Worm (Caenorhabditis elegans): ENCODE data around the gene Y59H11AR.10.

Gene Y59H11AR.10

ce11 chrIV:8570719-8571118 lies 32.3 kb upstream of the Y59H11AR.10 start:
- TF ChIP-seq tbp1 (GFP tag; optimal IDR thresholded peaks at IDR 0.05) (no peak), ztf-6 (GFP tag; IDR thresholded peaks at IDR 0.05) (no peak), nhr-80 (tag; optimal IDR thresholded peaks at IDR 0.05) (no peak), F39B2.1 (GFP tag; IDR thresholded peaks at IDR 0.05) (no peak), F57A8.1 (GFP tag; optimal IDR thresholded peaks at IDR 0.05) (no peak), ccch-3 (GFP tag; optimal IDR thresholded peaks at IDR 0.05) (no peak), lsy-27 (tag; optimal IDR thresholded peaks at IDR 0.05; ENCODE audit: borderline replicate concordance, insufficient read depth) (no peak), ZK185.1 (tag; optimal IDR thresholded peaks at IDR 0.05; ENCODE audit: poor library complexity, severe bottlenecking) (no peak), ztf-3 (GFP tag; optimal IDR thresholded peaks at IDR 0.05) (no peak), nfya-2 (GFP tag; IDR thresholded peaks at IDR 0.05) (no peak)

- TF ChIP-seq attf-3 (GFP tag; conservative IDR thresholded peaks at IDR 0.05) (no peak), lin-35 (GFP tag; optimal IDR thresholded peaks at IDR 0.05) (no peak), egl-18 (GFP tag; IDR thresholded peaks at IDR 0.05) (no peak), nhr-27 (tag; optimal IDR thresholded peaks at IDR 0.05) (no peak), aptf-3 (GFP tag; IDR thresholded peaks at IDR 0.05) (no peak), efl-1 (GFP tag; optimal IDR thresholded peaks at IDR 0.05) (no peak), akir-1 (GFP tag; optimal IDR thresholded peaks at IDR 0.05) (no peak), xnd-1 (tag; optimal IDR thresholded peaks at IDR 0.05) (no peak), ceh-58 (GFP tag; IDR thresholded peaks at IDR 0.05) (no peak), cebp-2 (GFP tag; IDR thresholded peaks at IDR 0.05) (no peak), bed-2 (GFP tag; IDR thresholded peaks at IDR 0.05) (no peak), ztf-26 (tag; optimal IDR thresholded peaks at IDR 0.05) (no peak), attf-5 (GFP tag; optimal IDR thresholded peaks at IDR 0.05) (no peak), lin-54 (GFP tag; optimal IDR thresholded peaks at IDR 0.05) (no peak)
Measured at ce11 chrIV:8571138-8571537, 31.8 kb upstream of the Y59H11AR.10 start, which contains the start of gene Y59H11AM.1. Gene Y59H11AM.1 (plus strand): TSS chrIV:8571438.

DNA sequence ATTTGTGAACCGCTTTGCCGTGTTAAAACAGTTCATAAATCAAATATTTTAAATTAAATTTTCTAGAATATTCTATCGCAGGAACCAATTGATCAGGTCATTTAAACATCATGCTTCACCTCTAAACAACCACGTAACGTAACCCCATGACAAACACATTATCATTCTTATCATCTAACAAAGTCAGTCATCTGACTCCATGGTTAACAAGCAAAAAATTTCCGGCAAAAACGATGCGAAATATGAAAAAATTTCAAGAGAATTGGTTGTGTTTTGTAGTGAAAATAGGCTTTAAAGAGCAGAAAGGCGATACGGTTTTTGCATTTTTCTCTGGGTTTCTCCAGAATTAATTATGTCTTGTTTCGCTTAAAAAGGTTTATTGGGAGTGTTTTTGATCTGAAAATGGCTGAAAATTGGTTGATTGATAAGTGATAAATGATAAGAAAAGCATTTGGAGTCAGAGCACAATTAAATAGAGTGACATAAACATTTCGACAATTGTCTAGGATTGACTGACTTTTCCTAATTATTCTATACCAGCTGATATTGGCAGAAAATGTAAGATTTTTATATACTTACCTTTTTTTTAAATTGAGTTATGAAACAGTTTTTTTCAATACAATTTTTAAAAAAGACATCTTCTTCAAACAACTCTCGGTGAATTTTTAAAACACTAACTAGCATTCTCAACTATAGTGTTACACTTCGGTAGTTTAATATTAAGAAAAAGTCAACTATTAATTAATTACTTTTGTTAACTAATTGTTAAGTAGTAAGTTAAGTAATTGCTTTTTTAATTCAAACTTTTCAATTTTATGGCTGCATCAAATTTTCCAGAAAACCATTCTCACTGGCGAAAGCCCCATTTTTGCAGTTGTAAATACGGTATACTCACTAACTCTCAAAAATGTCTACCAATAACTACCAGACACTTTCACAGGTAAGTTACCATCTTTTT lies 17.6 kb upstream of the Y59H11AR.10 start, which contains the start of gene catp-7:
catp-7 (plus strand) TSS at position 908 of the 958 bp plus-strand sequence.
- TF ChIP-seq egrh-3 (GFP tag; IDR thresholded peaks at IDR 0.05): no peak
- peak; percentile 87 for TF ChIP-seq nhr-80 (tag; optimal IDR thresholded peaks at IDR 0.05)
- no peak for TF ChIP-seq tlf-1 (GFP tag; optimal IDR thresholded peaks at IDR 0.05)
- TF ChIP-seq dox-1 (GFP tag; IDR thresholded peaks at IDR 0.05): no peak
- TF ChIP-seq hrde-1 (tag; optimal IDR thresholded peaks at IDR 0.05; ENCODE audit: borderline replicate concordance): no peak
- no peak for TF ChIP-seq ztf-25 (GFP tag; IDR thresholded peaks at IDR 0.05)
- 0 out of 2 replicates have a peak, but pooled peaks have one; percentile 30 for TF ChIP-seq lir-1 (GFP tag; conservative IDR thresholded peaks at IDR 0.05)
- peak; percentile 60 for TF ChIP-seq atf-7 (tag; optimal IDR thresholded peaks at IDR 0.05)
- no peak for TF ChIP-seq Y56A3A.18 (GFP tag; IDR thresholded peaks at IDR 0.05)
- TF ChIP-seq Y53G8AR.9 (GFP tag; conservative IDR thresholded peaks at IDR 0.05): 0 out of 2 replicates have a peak, but pooled peaks have one; percentile 41
- no peak for TF ChIP-seq ceh-27 (GFP tag; optimal IDR thresholded peaks at IDR 0.05)
- TF ChIP-seq madf-3 (GFP tag; IDR thresholded peaks at IDR 0.05): no peak
- TF ChIP-seq nfyb-1 (GFP tag; IDR thresholded peaks at IDR 0.05): peak; percentile 60; the same call in 1 of the 2 replicates
- TF ChIP-seq madf-6 (GFP tag; IDR thresholded peaks at IDR 0.05): no peak
- no peak for TF ChIP-seq ceh-40 (GFP tag; IDR thresholded peaks at IDR 0.05)
- no peak for TF ChIP-seq snpc-4 (GFP tag; optimal IDR thresholded peaks at IDR 0.05)
- no peak for TF ChIP-seq snpc-4 (tag; optimal IDR thresholded peaks at IDR 0.05)
- TF ChIP-seq hsf-1 (GFP tag; IDR thresholded peaks at IDR 0.05): peak; percentile 84; the same call in 1 of the 2 replicates
- no peak for TF ChIP-seq hmg-20 (GFP tag; IDR thresholded peaks at IDR 0.05)
- TF ChIP-seq cebp-1 (GFP tag; IDR thresholded peaks at IDR 0.05): no peak
- TF ChIP-seq cebp-1 (tag; optimal IDR thresholded peaks at IDR 0.05): peak; percentile 58
- TF ChIP-seq K12H6.12 (tag; optimal IDR thresholded peaks at IDR 0.05): no peak
